Worm (Caenorhabditis elegans) whole organism, young adult: ENCODE data around the gene T04C12.9.

Source experiments
- C06A6.2 ChIP-seq: fragments of 200-800 bp; sonication (Bioruptor generic); conservative IDR thresholded peaks from 2 replicates; pipeline ENCODE4 v1.3.6; 2022; ENCODE audit warnings: missing genetic modification characterization, missing compliant biosample characterization
- F23B12.7 ChIP-seq: sonication (generic microtip); optimal IDR thresholded peaks from 2 replicates; lab custom pipeline; 2017; ENCODE audit warnings: missing genetic modification characterization, mild to moderate bottlenecking, missing compliant biosample characterization, antibody characterized with exemption, moderate library complexity; ENCODE audit not compliant: insufficient read depth
- F33H1.4 ChIP-seq: fragments of 200-800 bp; sonication (Bioruptor generic); IDR thresholded peaks from 2 replicates; pipeline ENCODE4 v1.3.6; 2022; ENCODE audit warnings: missing genetic modification reagents, missing genetic modification characterization, missing compliant biosample characterization
- F55B11.4 ChIP-seq: sonication (generic microtip); optimal IDR thresholded peaks from 2 replicates; lab custom pipeline; 2016; ENCODE audit warnings: missing compliant biosample characterization, missing genetic modification characterization, borderline replicate concordance; ENCODE audit not compliant: insufficient read depth
- F57A8.1 ChIP-seq: fragments of 200-800 bp; sonication (Bioruptor generic); optimal IDR thresholded peaks from 2 replicates; lab custom pipeline; 2018; ENCODE audit warnings: mild to moderate bottlenecking, missing genetic modification characterization, moderate library complexity, missing compliant biosample characterization
- F57C9.4 ChIP-seq: sonication (generic microtip); optimal IDR thresholded peaks from 2 replicates; lab custom pipeline; 2017; ENCODE audit warnings: mild to moderate bottlenecking, missing genetic modification characterization, missing compliant biosample characterization
- Y56A3A.18 ChIP-seq: fragments of 200-800 bp; sonication (Bioruptor generic); IDR thresholded peaks from 2 replicates; pipeline ENCODE4 v1.3.6; 2022; ENCODE audit warnings: missing genetic modification reagents, missing genetic modification characterization, missing compliant biosample characterization
- Y79H2A.3 ChIP-seq: fragments of 200-800 bp; sonication (Bioruptor generic); conservative IDR thresholded peaks from 2 replicates; pipeline ENCODE4 v1.3.6; 2022; ENCODE audit warnings: missing genetic modification reagents, missing genetic modification characterization, missing compliant biosample characterization
- Y95B8A.8 ChIP-seq: fragments of 200-800 bp; sonication (Bioruptor generic); IDR thresholded peaks from 2 replicates; pipeline ENCODE4 v1.3.6; 2022; ENCODE audit warnings: missing genetic modification reagents, missing genetic modification characterization, missing compliant biosample characterization
- aptf-3 ChIP-seq: fragments of 200-800 bp; sonication (Bioruptor generic); IDR thresholded peaks from 2 replicates; pipeline ENCODE4 v1.3.6; 2022; ENCODE audit warnings: missing genetic modification characterization, missing compliant biosample characterization
- atf-7 ChIP-seq: sonication (generic microtip); optimal IDR thresholded peaks from 2 replicates; lab custom pipeline; 2017; ENCODE audit warnings: mild to moderate bottlenecking, missing genetic modification characterization, missing compliant biosample characterization
- attf-5 ChIP-seq: fragments of 200-800 bp; sonication (Bioruptor generic); optimal IDR thresholded peaks from 2 replicates; lab custom pipeline; 2018; ENCODE audit warnings: mild to moderate bottlenecking, missing genetic modification characterization, missing compliant biosample characterization
- cebp-2 ChIP-seq: fragments of 200-800 bp; sonication (Bioruptor generic); IDR thresholded peaks from 2 replicates; pipeline ENCODE4 v1.3.6; 2022; ENCODE audit warnings: missing genetic modification characterization, missing compliant biosample characterization
- ceh-27 ChIP-seq: fragments of 200-800 bp; sonication (Bioruptor generic); optimal IDR thresholded peaks from 2 replicates; lab custom pipeline; 2018; ENCODE audit warnings: mild to moderate bottlenecking, missing genetic modification characterization, moderate library complexity, missing compliant biosample characterization
- ceh-40 ChIP-seq: fragments of 200-800 bp; sonication (Bioruptor generic); IDR thresholded peaks from 2 replicates; pipeline ENCODE4 v1.3.6; 2022; ENCODE audit warnings: missing genetic modification characterization, missing compliant biosample characterization
- ceh-91 ChIP-seq: fragments of 200-800 bp; sonication (Bioruptor generic); IDR thresholded peaks from 2 replicates; pipeline ENCODE4 v1.3.6; 2022; ENCODE audit warnings: missing genetic modification reagents, missing genetic modification characterization, missing compliant biosample characterization
- die-1 ChIP-seq: sonication (generic microtip); optimal IDR thresholded peaks from 2 replicates; lab custom pipeline; 2016; ENCODE audit warnings: missing genotype, mild to moderate bottlenecking, missing genetic modification characterization, missing compliant biosample characterization
- dpff-1 ChIP-seq: sonication (generic microtip); optimal IDR thresholded peaks from 2 replicates; lab custom pipeline; 2017; ENCODE audit warnings: mild to moderate bottlenecking, missing genetic modification characterization, missing compliant biosample characterization
- egl-44 ChIP-seq: fragments of 200-800 bp; sonication (Bioruptor generic); IDR thresholded peaks from 2 replicates; pipeline ENCODE4 v1.3.6; 2022; ENCODE audit warnings: missing genetic modification reagents, missing genetic modification characterization, missing compliant biosample characterization
- fkh-3 ChIP-seq: sonication (generic microtip); optimal IDR thresholded peaks from 2 replicates; lab custom pipeline; 2016; ENCODE audit warnings: mild to moderate bottlenecking, missing genetic modification characterization, missing compliant biosample characterization
- hmg-1.2 ChIP-seq: fragments of 200-800 bp; sonication (Bioruptor generic); IDR thresholded peaks from 2 replicates; pipeline ENCODE4 v1.3.6; 2022; ENCODE audit warnings: missing genetic modification reagents, missing genetic modification characterization, missing compliant biosample characterization
- hmg-20 ChIP-seq: fragments of 200-800 bp; sonication (Bioruptor generic); IDR thresholded peaks from 2 replicates; pipeline ENCODE4 v1.3.6; 2022; ENCODE audit warnings: missing genetic modification reagents, missing genetic modification characterization, missing compliant biosample characterization
- hrde-1 ChIP-seq: sonication (generic microtip); optimal IDR thresholded peaks from 2 replicates; lab custom pipeline; 2016; ENCODE audit warnings: missing genetic modification characterization, mild to moderate bottlenecking, missing compliant biosample characterization, moderate library complexity, missing genotype, missing genetic modification reagents, borderline replicate concordance
- lin-35 ChIP-seq, 3 experiments: fragments of 150-350 bp in 2 of 3; sonication (generic microtip) in 1 of 3; optimal IDR thresholded peaks; 2 replicates each; lab custom pipeline; 2014 to 2018; ENCODE audit warnings: missing biosample characterization in 3 of 3, missing genetic modification characterization in 3 of 3, missing genetic modification reagents in 3 of 3
- lin-40 ChIP-seq: sonication (generic microtip); optimal IDR thresholded peaks from 2 replicates; lab custom pipeline; 2016; ENCODE audit warnings: missing genetic modification characterization, mild to moderate bottlenecking, missing compliant biosample characterization, missing genotype, missing genetic modification reagents
- lsl-1 ChIP-seq: fragments of 200-800 bp; sonication (Bioruptor generic); optimal IDR thresholded peaks from 2 replicates; lab custom pipeline; 2018; ENCODE audit warnings: mild to moderate bottlenecking, missing genetic modification characterization, moderate library complexity, missing compliant biosample characterization
- madf-6 ChIP-seq: fragments of 200-800 bp; sonication (Bioruptor generic); IDR thresholded peaks from 2 replicates; pipeline ENCODE4 v1.3.6; 2022; ENCODE audit warnings: missing genetic modification reagents, missing genetic modification characterization, missing compliant biosample characterization
- madf-8 ChIP-seq: fragments of 200-800 bp; sonication (Bioruptor generic); conservative IDR thresholded peaks from 2 replicates; pipeline ENCODE4 v1.3.6; 2022; ENCODE audit warnings: missing genetic modification reagents, missing genetic modification characterization, missing compliant biosample characterization
- mel-28 ChIP-seq: sonication (generic microtip); optimal IDR thresholded peaks from 2 replicates; lab custom pipeline; 2016; ENCODE audit warnings: borderline replicate concordance, mild to moderate bottlenecking, missing genetic modification characterization, missing compliant biosample characterization
- mes-4 ChIP-seq: sonication (generic microtip); optimal IDR thresholded peaks from 2 replicates; lab custom pipeline; 2016; ENCODE audit warnings: missing genotype, missing genetic modification characterization, missing compliant biosample characterization
- mxl-1 ChIP-seq: sonication (generic microtip); optimal IDR thresholded peaks from 2 replicates; lab custom pipeline; 2016; ENCODE audit warnings: missing genetic modification characterization, missing compliant biosample characterization
- nhr-80 ChIP-seq: sonication (generic microtip); optimal IDR thresholded peaks from 2 replicates; lab custom pipeline; 2016; ENCODE audit warnings: missing genetic modification characterization, missing compliant biosample characterization
- nhr-90 ChIP-seq: sonication (generic microtip); optimal IDR thresholded peaks from 2 replicates; lab custom pipeline; 2016; ENCODE audit warnings: missing genotype, mild to moderate bottlenecking, missing genetic modification characterization, missing compliant biosample characterization
- pbrm-1 ChIP-seq: fragments of 200-800 bp; sonication (Bioruptor generic); IDR thresholded peaks from 2 replicates; pipeline ENCODE4 v1.3.6; 2022; ENCODE audit warnings: missing genetic modification reagents, missing genetic modification characterization, missing compliant biosample characterization
- rec-8 ChIP-seq, 2 experiments: sonication (generic microtip); optimal IDR thresholded peaks; 2 replicates each; lab custom pipeline; 2016; ENCODE audit warnings: mild to moderate bottlenecking in 2 of 2, missing genetic modification characterization in 2 of 2, missing genetic modification reagents in 2 of 2, missing genotype in 2 of 2, missing biosample characterization in 1 of 2, missing compliant biosample characterization in 1 of 2, moderate library complexity in 1 of 2
- snpc-1.3 ChIP-seq: sonication (generic microtip); optimal IDR thresholded peaks from 2 replicates; lab custom pipeline; 2017; ENCODE audit warnings: missing genetic modification characterization, mild to moderate bottlenecking, missing compliant biosample characterization, antibody characterized with exemption, moderate library complexity, missing genotype, missing genetic modification reagents; ENCODE audit not compliant: insufficient read depth
- sptf-2 ChIP-seq: fragments of 200-800 bp; sonication (Bioruptor generic); optimal IDR thresholded peaks from 2 replicates; lab custom pipeline; 2018; ENCODE audit warnings: mild to moderate bottlenecking, missing genetic modification characterization, missing compliant biosample characterization

The T04C12.9 gene

DNA sequence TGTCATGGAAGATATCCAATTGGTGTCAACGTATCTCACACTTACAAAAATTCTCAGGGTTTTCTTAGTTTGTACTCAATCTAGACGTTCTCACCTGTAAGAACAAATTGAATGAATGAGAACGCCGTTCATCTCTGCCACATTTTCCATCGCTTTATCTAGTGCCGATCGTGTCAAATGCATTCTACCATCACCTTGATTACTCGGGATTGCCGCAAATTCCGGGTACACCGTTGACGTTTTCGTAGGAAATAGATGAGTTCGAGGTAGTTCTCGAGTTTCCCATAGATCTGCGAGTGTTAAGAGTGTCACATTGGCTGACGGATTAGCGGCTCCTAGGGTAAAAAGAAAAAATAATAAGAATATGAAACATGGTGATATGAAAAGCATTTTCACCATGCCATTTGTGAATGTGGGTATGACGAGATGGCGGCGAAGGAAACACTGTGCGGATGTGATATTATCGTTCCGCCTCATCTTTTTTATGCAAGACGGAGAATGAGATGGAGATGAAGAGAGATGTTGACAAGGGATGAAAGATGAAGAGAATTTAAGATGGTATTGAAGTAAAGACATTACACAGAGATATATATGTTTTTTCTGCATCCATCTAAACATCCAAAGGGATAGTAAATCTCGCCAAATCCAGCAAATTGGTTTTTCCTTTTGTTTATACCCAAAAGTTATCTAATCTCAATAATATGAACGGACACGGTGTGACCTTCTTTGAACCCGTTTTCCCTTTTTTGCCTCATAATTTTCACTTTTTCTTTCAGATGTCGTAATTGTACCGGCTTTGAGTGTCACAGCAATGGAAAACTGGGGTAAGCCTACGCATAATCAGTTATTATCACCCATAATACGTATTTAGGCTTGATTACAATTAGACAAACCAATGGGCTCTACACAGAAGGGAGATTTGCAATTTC lies 30.4 kb upstream of the T04C12.9 start, which contains the start of gene lact-8:
Gene lact-8, minus strand, starts transcription at position 445 of the 929 bp plus-strand sequence.
- TF ChIP-seq mes-4 (no peak), madf-8 (no peak), F57A8.1 (GFP tag; lab: Kevin White, UChicago) (no peak), hmg-1.2 (GFP tag; lab: Robert Waterston, UW) (no peak), rec-8 (tag; optimal IDR thresholded peaks at IDR 0.05; lab: Kevin White, UChicago) (no peak), snpc-1.3 (no peak), sptf-2 (no peak), F57C9.4 (tag; lab: Kevin White, UChicago) (no peak), F23B12.7 (tag; lab: Kevin White, UChicago) (no peak), ceh-27 (GFP tag; lab: Kevin White, UChicago) (no peak), mxl-1 (tag; lab: Kevin White, UChicago) (no peak), aptf-3 (GFP tag; lab: Robert Waterston, UW) (no peak)

DNA sequence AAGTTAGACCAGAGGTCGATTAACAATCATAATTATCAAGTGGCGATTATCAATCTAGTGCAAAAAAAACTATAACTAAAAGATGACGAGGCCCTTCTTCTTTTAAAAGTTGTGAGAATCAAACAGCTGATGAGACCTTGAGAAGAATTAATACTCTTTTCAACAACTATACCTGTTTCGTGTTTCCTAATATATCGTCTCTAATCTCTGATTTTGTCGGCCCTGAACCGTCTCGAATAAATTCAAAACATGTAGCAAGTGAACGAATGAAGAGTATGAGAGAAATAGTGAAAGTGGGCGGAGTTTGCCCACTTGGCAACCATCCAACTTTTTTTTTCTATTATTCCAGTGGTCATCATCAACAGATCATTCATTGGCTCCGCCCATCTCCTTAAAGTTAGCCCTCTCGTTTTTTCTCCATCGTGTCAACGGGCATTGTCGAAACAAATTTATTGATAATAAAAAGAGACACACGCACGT lies 24.5 kb upstream of the T04C12.9 start, which contains the start of gene Y42A5A.1:
Gene Y42A5A.1, plus strand, starts transcription at position 430 of the 480 bp plus-strand sequence.
- TF ChIP-seq die-1 (tag; lab: Kevin White, UChicago) (peak; percentile 13), mel-28 (no peak)

DNA sequence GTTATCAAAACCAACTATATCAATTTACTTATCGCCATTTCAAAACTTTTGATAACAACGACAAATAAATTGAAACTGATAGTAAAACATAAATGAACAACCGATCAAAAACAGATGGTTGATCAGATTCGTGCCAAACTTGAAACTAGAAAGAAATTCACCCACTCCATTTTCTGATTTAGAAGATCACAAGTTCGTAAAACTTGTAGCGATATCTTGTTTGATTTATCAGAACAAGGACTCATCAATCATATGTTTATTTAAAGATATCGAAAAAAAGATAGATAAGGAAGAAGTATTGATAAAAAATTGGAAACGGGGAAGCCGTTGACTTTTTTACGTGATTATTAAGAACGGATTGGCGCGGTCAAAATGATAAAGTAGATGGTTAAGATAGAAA lies 24.1 kb upstream of the T04C12.9 start:
- TF ChIP-seq egl-44 (GFP tag; lab: Robert Waterston, UW) (no peak), lin-35 (GFP tag; optimal IDR thresholded peaks at IDR 0.05; lab: Kevin White, UChicago) (no peak), nhr-80 (peak; percentile 6), nhr-90 (tag; lab: Kevin White, UChicago) (no peak), lsl-1 (GFP tag; lab: Kevin White, UChicago) (no peak), lin-40 (peak; percentile 40), ceh-40 (GFP tag; lab: Robert Waterston, UW) (no peak), dpff-1 (tag; lab: Kevin White, UChicago) (no peak), fkh-3 (tag; lab: Kevin White, UChicago) (no peak)

DNA sequence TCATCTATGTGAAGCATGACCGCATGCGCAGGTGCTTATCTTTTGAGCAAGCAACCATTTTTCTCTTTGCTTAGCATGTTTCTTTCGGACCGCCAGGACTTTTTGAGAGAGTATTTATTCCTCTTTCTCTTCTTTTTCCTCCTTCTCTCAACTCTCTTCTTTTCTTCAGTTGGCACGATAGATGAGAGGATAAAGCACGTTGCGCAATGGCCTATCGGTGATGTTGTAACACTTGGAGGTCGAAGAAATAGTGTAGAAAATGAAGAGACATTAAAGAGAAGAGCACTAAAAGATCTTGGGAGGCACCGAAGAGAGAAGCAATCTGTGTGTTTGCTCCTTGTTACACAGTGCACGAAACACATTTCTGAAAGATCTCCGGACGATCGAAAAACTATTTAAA lies 20.7 kb upstream of the T04C12.9 start:
- TF ChIP-seq hmg-20 (no peak), hmg-1.2 (GFP tag; lab: Robert Waterston, UW) (peak; percentile 45; the same call in 1 of the 2 replicates)

DNA sequence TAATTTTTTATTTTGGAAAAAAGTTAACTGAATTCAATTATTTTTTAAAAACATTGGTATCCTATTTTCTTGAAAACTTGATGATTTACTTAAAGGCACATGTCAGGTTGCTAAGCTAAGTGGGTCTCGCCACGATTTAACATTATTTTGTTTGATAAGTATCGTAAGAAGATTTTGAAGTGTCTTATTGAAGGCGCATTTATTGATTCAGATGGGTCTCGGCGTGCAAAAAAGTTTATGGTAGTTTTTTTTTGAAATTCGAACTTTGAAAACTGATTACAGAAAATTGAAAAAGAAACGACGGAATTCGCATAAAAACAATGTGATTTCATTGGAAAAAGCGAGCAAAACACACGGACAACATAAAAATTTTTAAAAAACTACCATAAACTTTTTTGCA lies 19.9 kb upstream of the T04C12.9 start:
- no peak for TF ChIP-seq F57A8.1 (GFP tag; lab: Kevin White, UChicago)
- no peak for TF ChIP-seq pbrm-1 (GFP tag; lab: Robert Waterston, UW)
- TF ChIP-seq madf-6: peak; percentile 34; the same call in 1 of the 2 replicates
- peak; percentile 77 for TF ChIP-seq lsl-1 (GFP tag; lab: Kevin White, UChicago)
- TF ChIP-seq F33H1.4 (GFP tag; lab: Robert Waterston, UW): peak; percentile 57; the same call in 1 of the 2 replicates

DNA sequence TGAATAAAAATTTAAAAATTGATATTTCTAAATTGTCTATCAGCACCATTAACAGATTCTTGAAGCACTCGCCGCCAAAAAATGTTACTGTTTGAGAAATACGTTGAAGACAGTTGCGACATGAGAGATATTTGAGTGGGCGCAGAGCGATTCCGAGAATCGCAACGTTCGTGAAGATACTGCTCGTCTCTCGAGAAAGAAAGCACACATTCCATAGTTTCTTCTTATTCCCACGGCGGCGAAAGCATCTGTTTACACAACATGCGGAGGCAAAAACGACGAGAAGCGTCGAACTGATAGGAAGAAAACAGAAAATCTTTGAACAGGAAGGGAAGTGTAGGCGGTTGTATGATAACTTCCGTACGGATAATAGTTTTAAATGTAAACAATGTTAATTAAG lies 19.5 kb upstream of the T04C12.9 start:
- TF ChIP-seq ceh-40 (GFP tag; lab: Robert Waterston, UW): no peak
- TF ChIP-seq hrde-1: no peak
- TF ChIP-seq Y56A3A.18 (GFP tag; lab: Robert Waterston, UW): no peak
- TF ChIP-seq Y95B8A.8 (GFP tag; lab: Robert Waterston, UW): 0 out of 2 replicates have a peak, but pooled peaks have one; percentile 9
- 0 out of 2 replicates have a peak, but pooled peaks have one; percentile 44 for TF ChIP-seq C06A6.2 (GFP tag; lab: Robert Waterston, UW)
- no peak for TF ChIP-seq F55B11.4 (tag; lab: Kevin White, UChicago)
- TF ChIP-seq attf-5: no peak
- no peak for TF ChIP-seq Y79H2A.3 (GFP tag; lab: Robert Waterston, UW)
- TF ChIP-seq hmg-1.2 (GFP tag; lab: Robert Waterston, UW): no peak
- TF ChIP-seq ceh-91 (GFP tag; lab: Robert Waterston, UW): no peak
- no peak for TF ChIP-seq dpff-1 (tag; lab: Kevin White, UChicago)
- TF ChIP-seq cebp-2 (GFP tag; lab: Robert Waterston, UW): no peak
- no peak for TF ChIP-seq atf-7 (tag; lab: Kevin White, UChicago)
- no peak for TF ChIP-seq mel-28
- TF ChIP-seq F57A8.1 (GFP tag; lab: Kevin White, UChicago): no peak
